Worm (Caenorhabditis elegans): ENCODE results near the gene F17C11.2.

ce11 chrV:10940571-10940991, 7.4 kb upstream of the F17C11.2 start:
- TF ChIP-seq W03F9.2 (tag; optimal IDR thresholded peaks at IDR 0.05), result peak; percentile 19
- TF ChIP-seq him-1 (tag; optimal IDR thresholded peaks at IDR 0.05), result no peak
